Worm (Caenorhabditis elegans): ENCODE results near the gene srbc-32.

ce11 chrV:3509878-3510277 is 23.1 kb upstream of the srbc-32 start, which contains the start of gene str-228:
- TF ChIP-seq dao-5 (tag; optimal IDR thresholded peaks at IDR 0.05), result no peak
- TF ChIP-seq him-1 (tag; optimal IDR thresholded peaks at IDR 0.05), result no peak

All from whole organism, L4/young adult.